Fruit fly (Drosophila melanogaster): ENCODE measurements around the gene CG34375.

DNA sequence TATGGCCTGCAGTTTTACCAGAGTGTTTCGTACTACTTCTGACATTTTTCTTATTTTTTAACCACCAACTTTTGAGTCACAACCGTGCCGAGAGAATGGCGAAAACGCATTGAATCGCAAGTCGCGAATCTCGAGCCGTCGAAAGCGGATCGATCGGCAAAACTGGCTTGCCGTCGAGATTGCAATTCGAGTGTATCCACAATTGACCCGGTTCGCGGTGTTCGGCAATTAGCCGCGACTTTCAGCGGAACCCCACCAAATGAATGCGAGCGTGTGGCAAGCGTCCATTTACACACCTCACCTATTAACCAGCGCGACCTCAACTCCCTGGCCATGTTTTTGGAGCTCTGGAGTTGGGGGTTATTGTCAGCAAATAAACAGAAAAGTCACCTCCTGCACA is 25.1 kb upstream of the CG34375 start, which contains the start of gene CG13833:
- TF ChIP-seq gem (tag; optimal IDR thresholded peaks at IDR 0.05) (no peak), CG7928 (GFP tag; optimal IDR thresholded peaks at IDR 0.05) (no peak), sob (GFP tag; IDR thresholded peaks at IDR 0.05) (no peak), Lpt (GFP tag; optimal IDR thresholded peaks at IDR 0.05) (no peak)
